Fruit fly (Drosophila melanogaster): ENCODE data around the gene CG17036.

The CG17036 gene

DNA sequence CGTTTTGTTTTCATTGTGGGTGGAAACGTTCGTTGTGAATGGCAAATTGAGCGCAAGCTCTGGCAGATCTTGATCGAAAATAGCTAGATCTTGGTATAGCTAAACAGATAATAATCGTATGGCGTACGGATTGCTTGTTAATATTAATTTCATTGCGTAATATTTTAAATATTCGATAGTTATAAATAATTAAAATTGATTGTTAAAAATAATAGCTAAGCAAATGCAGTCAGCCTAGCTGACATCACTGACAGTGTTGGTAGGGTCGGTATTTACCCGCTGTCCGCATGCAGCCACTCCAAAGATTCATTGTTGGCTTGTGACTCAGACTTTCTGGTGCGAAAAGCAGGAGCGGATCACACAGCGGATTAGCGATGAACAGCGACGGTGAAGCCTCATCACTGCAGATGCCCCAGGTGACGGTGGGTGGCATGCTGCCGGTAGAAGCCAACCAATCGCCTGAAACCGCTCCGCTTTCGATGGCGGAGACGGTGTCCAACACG, 3.9 kb upstream of the CG17036 start, which contains the start of the genes CG5776 and spict:
Gene CG5776, minus strand, starts transcription at position 34 of the 503 bp plus-strand sequence.
Gene spict, plus strand, starts transcription at position 308 of the 503 bp plus-strand sequence.
- no peak for TF ChIP-seq psq (optimal IDR thresholded peaks at IDR 0.05)
- no peak for TF ChIP-seq Sin3A (optimal IDR thresholded peaks at IDR 0.05)
- no peak for TF ChIP-seq ttk (optimal IDR thresholded peaks at IDR 0.05)
- TF ChIP-seq insv (optimal IDR thresholded peaks at IDR 0.05): no peak
- TF ChIP-seq h (optimal IDR thresholded peaks at IDR 0.05): no peak
- TF ChIP-seq Myc (optimal IDR thresholded peaks at IDR 0.05): no peak

DNA sequence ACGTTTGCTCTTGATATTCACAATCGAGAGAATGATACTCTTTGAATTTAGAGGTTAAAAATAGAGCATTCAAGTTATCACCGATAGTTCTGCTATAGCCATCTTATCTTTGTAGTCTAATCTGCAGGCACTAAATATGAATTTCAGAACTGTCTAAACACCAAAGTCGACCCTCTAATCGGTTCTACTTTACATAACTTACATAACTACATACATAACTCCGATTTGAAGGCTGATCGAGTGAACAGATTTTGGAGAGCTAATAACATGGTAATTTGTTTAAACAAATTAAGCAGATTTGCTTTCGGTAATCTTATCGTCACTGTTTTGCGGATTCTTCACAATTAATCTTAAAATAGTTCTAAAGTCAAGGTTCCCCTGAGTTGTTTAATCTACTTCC, 952 bp upstream of the CG17036 start:
- TF ChIP-seq psq (optimal IDR thresholded peaks at IDR 0.05) (no peak), Sin3A (optimal IDR thresholded peaks at IDR 0.05) (no peak), h (optimal IDR thresholded peaks at IDR 0.05) (no peak), ttk (optimal IDR thresholded peaks at IDR 0.05) (no peak), insv (optimal IDR thresholded peaks at IDR 0.05) (no peak), Myc (optimal IDR thresholded peaks at IDR 0.05) (no peak)

DNA sequence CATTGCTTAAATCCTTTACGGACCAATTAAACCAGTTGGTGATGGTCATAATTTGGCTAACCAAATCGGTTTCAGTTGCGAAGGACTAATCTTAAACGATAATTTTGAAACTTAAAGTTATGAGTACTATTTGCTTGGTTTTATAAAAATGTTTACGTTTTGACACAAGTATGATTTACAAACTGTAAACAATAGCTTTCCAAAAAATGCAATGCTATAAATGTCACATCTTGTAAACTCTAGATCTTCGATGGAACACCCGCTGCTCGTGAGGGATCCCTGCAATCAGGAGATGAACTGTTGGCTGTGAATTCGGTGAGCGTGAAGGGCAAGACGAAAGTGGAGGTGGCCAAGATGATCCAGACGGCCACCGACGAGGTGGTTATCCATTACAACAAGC, 3.3 kb downstream of the CG17036 start, which contains the start of gene CG5781:
Gene CG5781, minus strand, starts transcription at position 101 of the 400 bp plus-strand sequence.
- no peak for TF ChIP-seq insv (optimal IDR thresholded peaks at IDR 0.05)
- no peak for TF ChIP-seq h (optimal IDR thresholded peaks at IDR 0.05)
- no peak for TF ChIP-seq Myc (optimal IDR thresholded peaks at IDR 0.05)
- TF ChIP-seq psq (optimal IDR thresholded peaks at IDR 0.05): no peak
- TF ChIP-seq ttk (optimal IDR thresholded peaks at IDR 0.05): no peak
- no peak for TF ChIP-seq Sin3A (optimal IDR thresholded peaks at IDR 0.05)

DNA sequence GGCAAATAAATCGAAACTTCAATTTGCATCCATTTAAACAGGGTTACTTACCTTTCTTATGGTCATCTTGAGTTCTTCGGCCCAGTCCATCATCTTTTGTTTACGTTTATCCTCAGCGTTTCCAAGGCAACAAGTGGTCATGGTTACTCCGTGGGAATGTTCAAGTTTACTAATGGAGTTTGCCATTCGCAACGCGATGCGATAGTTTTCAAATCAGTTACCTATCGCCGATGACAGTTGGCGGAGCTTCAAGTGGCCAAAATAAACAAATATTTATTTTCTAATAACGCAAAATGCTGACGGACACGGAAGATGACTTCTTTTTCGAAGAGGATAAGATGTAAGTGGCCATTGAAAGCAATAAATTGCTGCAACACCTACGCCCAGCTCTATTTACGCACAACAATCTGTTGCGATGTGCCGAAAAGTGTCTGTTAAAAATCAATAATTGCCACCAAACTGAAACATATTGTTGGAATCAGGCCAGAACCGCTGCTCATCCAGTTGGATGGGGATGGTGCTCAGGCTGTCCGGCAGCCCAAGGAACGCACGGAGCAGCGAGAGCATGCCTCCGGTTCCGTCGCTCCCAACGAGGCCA, 5.6 kb downstream of the CG17036 start, which contains the start of the genes IFT43 and PICK1:
Gene IFT43, minus strand, starts transcription at position 166 of the 598 bp plus-strand sequence.
Gene PICK1, plus strand, starts transcription at position 211 of the 598 bp plus-strand sequence.
- no peak for TF ChIP-seq insv (optimal IDR thresholded peaks at IDR 0.05)
- no peak for TF ChIP-seq h (optimal IDR thresholded peaks at IDR 0.05)
- TF ChIP-seq psq (optimal IDR thresholded peaks at IDR 0.05): no peak
- no peak for TF ChIP-seq ttk (optimal IDR thresholded peaks at IDR 0.05)
- no peak for TF ChIP-seq Sin3A (optimal IDR thresholded peaks at IDR 0.05)
- no peak for TF ChIP-seq Myc (optimal IDR thresholded peaks at IDR 0.05)

DNA sequence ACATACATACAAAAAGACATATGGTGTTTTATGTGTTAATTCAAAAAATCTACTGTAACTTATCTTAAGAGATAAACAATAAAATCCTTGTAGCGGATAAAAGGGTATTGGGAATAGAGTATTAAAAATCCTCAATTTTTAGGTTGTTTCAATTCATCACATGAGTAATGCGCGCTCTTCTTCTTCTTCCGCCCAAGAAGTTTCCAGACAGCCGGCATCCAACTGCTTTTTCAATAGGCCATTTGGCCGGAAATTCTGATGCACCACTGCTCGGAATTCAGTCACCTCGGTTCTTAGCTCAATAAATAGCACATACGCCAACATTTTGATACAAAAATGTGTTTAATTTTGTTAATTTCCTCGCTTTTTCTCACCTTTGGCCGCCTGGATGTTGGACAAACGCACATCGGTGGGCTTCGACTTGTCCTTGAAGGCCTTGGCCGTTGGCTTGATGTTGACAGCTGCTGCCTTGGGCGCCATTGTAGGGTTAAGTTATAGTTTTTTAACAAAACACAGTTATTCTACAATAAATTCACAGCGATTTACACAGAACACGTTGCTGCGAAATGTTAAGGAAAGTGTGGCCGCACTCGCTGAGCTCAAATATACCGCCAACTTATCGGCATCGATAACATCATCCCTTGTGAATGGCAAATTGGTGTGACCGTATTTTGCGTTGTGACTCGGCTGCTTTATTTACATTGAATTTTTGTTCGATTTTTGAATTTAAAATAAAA, 8.0 kb downstream of the CG17036 start, which contains the start of the genes CCT4 and CG6153:
Gene CCT4, minus strand, starts transcription at position 592 of the 737 bp plus-strand sequence.
Gene CG6153, plus strand, starts transcription at position 651 of the 737 bp plus-strand sequence.
- TF ChIP-seq psq (optimal IDR thresholded peaks at IDR 0.05) (no peak), Sin3A (optimal IDR thresholded peaks at IDR 0.05) (no peak), h (optimal IDR thresholded peaks at IDR 0.05) (no peak), ttk (optimal IDR thresholded peaks at IDR 0.05) (no peak), insv (optimal IDR thresholded peaks at IDR 0.05) (no peak), Myc (optimal IDR thresholded peaks at IDR 0.05) (no peak)

DNA sequence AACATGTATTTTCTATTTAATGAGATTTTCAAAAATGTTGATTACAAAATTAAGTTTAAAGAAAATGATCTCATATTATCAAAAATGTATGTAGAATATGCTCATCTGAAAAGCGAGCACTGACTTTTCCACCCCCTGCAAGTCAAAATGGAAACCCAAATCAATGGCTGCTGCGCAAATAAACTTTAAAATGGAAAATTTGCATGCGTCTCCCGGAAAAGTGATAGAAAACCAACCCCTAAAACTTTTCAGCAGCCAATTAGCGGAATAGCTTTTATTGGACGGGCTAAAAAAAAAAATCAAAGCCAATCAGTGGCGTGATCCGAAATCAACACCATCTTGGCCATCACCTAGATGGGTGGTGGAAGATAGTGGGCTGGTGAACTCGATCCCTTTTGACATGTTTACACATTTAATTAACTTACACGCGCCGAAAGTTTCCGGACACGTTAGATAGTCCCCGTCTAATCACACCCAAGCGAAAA, 11.2 kb downstream of the CG17036 start:
- TF ChIP-seq insv (optimal IDR thresholded peaks at IDR 0.05) (no peak), Myc (optimal IDR thresholded peaks at IDR 0.05) (no peak), ttk (optimal IDR thresholded peaks at IDR 0.05) (no peak), Sin3A (optimal IDR thresholded peaks at IDR 0.05) (no peak)

DNA sequence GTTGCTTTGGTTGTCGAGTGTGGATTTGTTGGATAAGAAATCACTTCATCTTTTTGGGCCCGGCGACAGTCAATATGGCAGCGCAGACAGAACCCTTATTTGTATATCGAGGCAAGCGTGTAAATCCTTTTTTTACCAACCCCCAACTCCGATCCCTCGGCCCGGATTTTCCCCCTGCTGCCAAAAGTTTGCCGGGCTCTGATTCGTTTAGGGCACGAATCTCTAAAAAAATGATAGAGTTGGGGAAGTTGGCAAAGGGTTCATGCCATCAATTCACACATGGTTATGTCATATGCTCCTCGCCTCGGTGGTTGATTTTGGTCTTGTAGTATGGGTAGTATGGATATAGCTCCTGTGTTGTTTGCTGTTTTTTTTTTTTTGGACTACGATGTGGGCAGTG, 13.7 kb downstream of the CG17036 start:
- TF ChIP-seq insv (optimal IDR thresholded peaks at IDR 0.05): no peak
- no peak for TF ChIP-seq Sin3A (optimal IDR thresholded peaks at IDR 0.05)
- TF ChIP-seq psq (optimal IDR thresholded peaks at IDR 0.05): no peak
- TF ChIP-seq ttk (optimal IDR thresholded peaks at IDR 0.05): no peak

DNA sequence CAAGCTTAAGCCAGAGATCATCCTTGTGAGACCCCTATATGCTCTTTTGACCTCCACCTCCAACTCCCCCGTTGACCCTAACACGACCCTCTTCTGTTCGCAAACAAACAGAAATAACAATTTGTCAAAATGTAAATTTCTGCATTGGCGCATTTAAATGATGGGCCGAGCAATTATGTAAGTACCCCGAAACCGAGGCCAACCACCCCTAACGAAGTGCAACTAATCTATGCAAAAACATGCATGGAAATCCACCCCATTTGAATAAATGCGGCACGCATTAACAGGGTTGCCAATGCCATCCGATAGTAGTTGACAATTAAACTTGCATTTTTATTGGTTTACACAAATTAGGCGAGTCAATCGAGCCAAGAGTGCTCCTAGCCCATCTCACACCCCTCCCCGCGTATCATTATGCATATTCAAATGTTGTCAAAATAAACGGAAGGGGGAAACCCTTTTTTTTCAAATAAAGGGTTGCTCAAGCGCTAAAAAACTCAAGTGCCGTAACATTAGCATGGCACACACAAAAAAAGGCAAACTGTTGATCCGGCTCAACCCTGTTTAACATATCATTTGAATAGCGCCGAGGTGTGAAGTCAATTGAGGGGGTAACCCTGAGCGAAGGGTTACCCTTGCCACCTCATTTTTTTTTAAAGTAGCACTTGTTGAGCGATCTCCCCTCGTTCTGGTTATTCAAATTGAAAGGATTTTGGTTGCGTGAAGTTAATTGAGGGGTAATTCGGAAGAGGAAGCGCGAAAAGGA, 18.8 kb downstream of the CG17036 start:
- no peak for TF ChIP-seq psq (optimal IDR thresholded peaks at IDR 0.05)
- no peak for TF ChIP-seq h (optimal IDR thresholded peaks at IDR 0.05)
- no peak for TF ChIP-seq Myc (optimal IDR thresholded peaks at IDR 0.05)
- TF ChIP-seq Sin3A (optimal IDR thresholded peaks at IDR 0.05): no peak
- TF ChIP-seq ttk (optimal IDR thresholded peaks at IDR 0.05): no peak
- no peak for TF ChIP-seq insv (optimal IDR thresholded peaks at IDR 0.05)

DNA sequence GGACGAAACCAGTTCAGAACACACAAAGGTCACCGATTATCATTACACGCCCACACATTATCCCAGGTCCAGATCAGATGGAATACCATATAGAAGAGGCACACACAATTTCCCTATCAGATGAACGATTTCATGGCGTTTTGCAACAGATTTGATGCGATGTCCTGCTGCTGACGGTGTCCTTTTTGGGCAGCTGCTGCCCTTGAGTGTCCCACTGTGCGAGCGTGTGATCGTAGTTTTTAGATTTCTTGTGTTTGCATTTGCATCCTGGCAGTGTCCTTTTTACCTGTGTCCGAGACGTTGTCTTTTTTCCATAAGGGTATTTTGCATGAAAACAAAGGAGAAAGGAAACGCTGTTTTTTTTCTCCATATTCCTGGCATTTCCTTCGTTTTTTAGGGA, 21.2 kb downstream of the CG17036 start:
- no peak for TF ChIP-seq Myc (optimal IDR thresholded peaks at IDR 0.05)
- no peak for TF ChIP-seq ttk (optimal IDR thresholded peaks at IDR 0.05)
- TF ChIP-seq h (optimal IDR thresholded peaks at IDR 0.05): no peak
- TF ChIP-seq Sin3A (optimal IDR thresholded peaks at IDR 0.05): no peak
- TF ChIP-seq insv (optimal IDR thresholded peaks at IDR 0.05): no peak

DNA sequence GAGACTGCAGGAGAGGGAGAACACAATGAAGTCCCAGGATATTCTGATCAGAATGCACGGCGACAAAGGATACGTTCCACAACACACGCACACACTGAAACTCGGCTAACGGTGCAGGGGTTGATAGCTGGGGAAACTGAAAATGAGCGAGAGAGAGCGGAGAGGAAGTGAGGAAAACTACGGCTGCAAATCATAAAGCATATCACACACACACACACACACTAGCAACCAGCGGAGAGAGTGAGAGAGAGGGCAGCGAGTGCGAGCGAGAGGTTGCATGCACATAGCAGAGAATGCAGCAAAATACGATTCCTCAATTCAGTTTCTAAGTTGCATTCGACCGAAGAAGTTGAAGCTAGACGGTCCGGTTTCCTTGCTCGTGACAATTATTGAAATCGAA, 22.3 kb downstream of the CG17036 start:
- TF ChIP-seq insv (optimal IDR thresholded peaks at IDR 0.05) (no peak), Sin3A (optimal IDR thresholded peaks at IDR 0.05) (no peak)

DNA sequence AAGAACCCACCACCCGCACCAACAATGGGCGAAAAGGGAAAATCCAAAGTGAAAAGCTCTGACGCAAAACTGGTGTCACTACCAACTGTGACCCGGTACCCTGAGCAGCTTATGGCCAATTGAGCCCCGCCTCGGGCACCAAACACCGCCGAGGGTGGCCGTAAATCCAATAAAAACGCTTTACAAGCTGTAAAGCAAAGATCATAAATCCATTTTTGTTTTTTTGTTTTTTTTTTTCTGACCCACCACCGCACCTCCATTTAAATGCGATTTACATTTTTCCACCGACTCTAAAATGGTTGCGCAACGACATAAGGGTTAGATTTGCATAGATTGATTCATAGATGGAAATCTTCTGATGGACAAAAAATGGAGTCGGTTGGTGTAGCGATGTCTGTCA, 26.2 kb downstream of the CG17036 start:
- TF ChIP-seq Sin3A (optimal IDR thresholded peaks at IDR 0.05) (no peak), psq (optimal IDR thresholded peaks at IDR 0.05) (no peak)

DNA sequence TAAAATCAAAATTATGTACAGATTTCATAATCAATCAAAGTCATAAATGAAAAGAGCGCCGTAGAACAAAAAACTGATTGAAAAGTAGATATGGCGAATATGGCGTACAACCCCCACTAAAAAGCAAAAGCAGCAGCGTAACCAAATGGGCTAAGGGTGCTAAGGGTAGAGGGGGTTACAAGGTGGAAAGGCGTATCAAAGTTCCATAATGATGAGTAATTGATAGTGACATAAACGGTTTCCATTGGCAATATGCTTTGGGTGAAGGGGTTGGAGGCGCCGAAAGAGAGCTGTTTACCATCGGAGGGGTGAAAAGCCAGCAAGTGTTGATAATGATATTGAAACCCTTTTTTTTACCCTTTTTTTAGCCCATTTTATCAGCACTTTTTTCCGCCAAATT, 28.2 kb downstream of the CG17036 start:
- no peak for TF ChIP-seq psq (optimal IDR thresholded peaks at IDR 0.05)
- no peak for TF ChIP-seq Myc (optimal IDR thresholded peaks at IDR 0.05)
- no peak for TF ChIP-seq h (optimal IDR thresholded peaks at IDR 0.05)
- no peak for TF ChIP-seq ttk (optimal IDR thresholded peaks at IDR 0.05)
- no peak for TF ChIP-seq Sin3A (optimal IDR thresholded peaks at IDR 0.05)
- no peak for TF ChIP-seq insv (optimal IDR thresholded peaks at IDR 0.05)
